Worm (Caenorhabditis elegans): ENCODE data around the gene B0244.6.
A peak's percentile ranks its signal among the peaks of the same experiment; 100 is the strongest.

DNA sequence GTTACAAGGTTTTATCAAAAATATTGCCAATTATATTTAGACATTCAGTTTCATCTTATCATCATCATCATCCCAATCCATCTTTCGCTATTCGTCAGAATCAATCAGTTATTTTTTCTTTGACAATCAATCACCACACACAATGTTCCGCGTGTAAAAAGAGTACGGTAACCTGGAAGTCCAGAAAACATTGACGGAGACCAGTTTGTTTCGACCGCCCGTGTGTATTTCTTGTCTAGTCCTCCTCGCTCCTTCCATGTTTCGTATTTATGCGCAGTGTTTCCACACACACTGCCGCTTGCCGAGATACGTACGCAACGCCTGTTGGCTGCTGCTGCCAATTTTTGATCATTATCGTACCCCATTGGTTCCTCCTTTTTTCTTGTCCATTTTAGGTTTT, 27.1 kb upstream of the B0244.6 start:
- no peak for TF ChIP-seq scrt-1 (GFP tag; IDR thresholded peaks at IDR 0.05)
- no peak for TF ChIP-seq flt-1 (GFP tag; IDR thresholded peaks at IDR 0.05)
- TF ChIP-seq ama-1 (optimal IDR thresholded peaks at IDR 0.05), result no peak
- peak; percentile 3 for TF ChIP-seq aly-1 (tag; optimal IDR thresholded peaks at IDR 0.05)
- no peak for TF ChIP-seq tbx-37 (GFP tag; conservative IDR thresholded peaks at IDR 0.05)
- no peak for TF ChIP-seq hnd-1 (tag; optimal IDR thresholded peaks at IDR 0.05)
- no peak for TF ChIP-seq ets-7 (tag; optimal IDR thresholded peaks at IDR 0.05)
- 0 out of 2 replicates have a peak, but pooled peaks have one; percentile 26 for TF ChIP-seq sea-1 (GFP tag; conservative IDR thresholded peaks at IDR 0.05)
- no peak for TF ChIP-seq ceh-13 (GFP tag; optimal IDR thresholded peaks at IDR 0.05)
- TF ChIP-seq tbx-11 (GFP tag; IDR thresholded peaks at IDR 0.05), result no peak

Data from whole organism, early embryonic.